Fruit fly (Drosophila melanogaster) whole organism, wandering third instar larva: Measurements from ENCODE around the gene JMJD4.

Experiments used
- CrebA ChIP-seq: fragments of 200-800 bp; sonication (Bioruptor generic); optimal IDR thresholded peaks from 2 replicates; lab custom pipeline; 2016; ENCODE audit warnings: missing biosample characterization, mild to moderate bottlenecking, missing genetic modification characterization, borderline replicate concordance
- Vsx2 ChIP-seq: fragments of 200-300, 225-300 bp; sonication (Bioruptor generic); optimal IDR thresholded peaks from 2 replicates; lab custom pipeline; 2018; ENCODE audit warnings: missing biosample characterization, missing genetic modification characterization; ENCODE audit not compliant: partially characterized antibody
- h ChIP-seq: fragments of 200-800 bp; sonication (Bioruptor generic); optimal IDR thresholded peaks from 3 replicates; lab custom pipeline; 2016; ENCODE audit warnings: missing biosample characterization, mild to moderate bottlenecking, missing genetic modification characterization

DNA sequence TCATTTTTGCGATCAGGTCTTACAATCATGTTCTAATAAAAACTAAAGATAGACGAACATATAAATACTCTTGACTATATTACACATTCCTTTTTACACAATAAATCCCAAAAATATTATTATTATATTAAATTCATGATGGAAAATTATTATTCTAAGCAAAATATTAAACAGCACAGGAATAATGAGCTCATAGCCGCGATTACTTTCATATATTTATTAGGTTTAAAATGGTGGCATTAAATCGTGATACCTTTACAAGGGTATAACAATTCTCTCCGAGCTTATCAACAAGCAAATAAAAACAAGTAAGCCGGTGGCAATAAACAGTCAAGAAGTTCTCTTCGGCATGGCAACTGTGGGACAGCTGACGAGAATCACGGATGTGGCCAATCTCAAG is 6.0 kb downstream of the JMJD4 start, which contains the start of gene CG17681:
- TF ChIP-seq CrebA (GFP tag; lab: Kevin White, UChicago) (no peak), h (GFP tag; lab: Kevin White, UChicago) (no peak), Vsx2 (no peak)
